Fruit fly (Drosophila melanogaster) whole organism, embryonic: ENCODE results near the gene CG15927.

Source experiments
- CG10462 ChIP-seq: fragments of 200-800 bp; sonication (Bioruptor generic); optimal IDR thresholded peaks from 2 replicates; lab custom pipeline; 2016; ENCODE audit warnings: missing biosample characterization, missing genetic modification characterization
- CG10565 ChIP-seq: fragments of 200-800 bp; sonication (Bioruptor generic); optimal IDR thresholded peaks from 3 replicates; lab custom pipeline; 2016; ENCODE audit warnings: missing biosample characterization, mild to moderate bottlenecking, missing genetic modification characterization
- CG11247 ChIP-seq: fragments of 200-800 bp; sonication (Bioruptor generic); IDR thresholded peaks from 2 replicates; pipeline ENCODE4 v1.3.6; 2022; ENCODE audit warnings: missing biosample characterization, missing genetic modification characterization
- CG12391 ChIP-seq: fragments of 200-800 bp; sonication (Bioruptor generic); optimal IDR thresholded peaks from 3 replicates; lab custom pipeline; 2018; ENCODE audit warnings: missing biosample characterization, mild to moderate bottlenecking, missing genetic modification characterization, moderate library complexity
- CG14441 ChIP-seq: fragments of 200-800 bp; sonication (Bioruptor generic); IDR thresholded peaks from 2 replicates; pipeline ENCODE4 v1.3.6; 2022; ENCODE audit warnings: missing biosample characterization, missing genetic modification characterization
- CG14965 ChIP-seq: fragments of 200-800 bp; sonication (Bioruptor generic); optimal IDR thresholded peaks from 2 replicates; lab custom pipeline; 2016; ENCODE audit warnings: missing biosample characterization, missing genetic modification characterization, borderline replicate concordance
- CG16815 ChIP-seq: fragments of 200-800 bp; sonication (Bioruptor generic); optimal IDR thresholded peaks from 3 replicates; lab custom pipeline; 2017; ENCODE audit warnings: missing biosample characterization, mild to moderate bottlenecking, missing genetic modification characterization
- CG16863 ChIP-seq: fragments of 200-800 bp; sonication (Bioruptor generic); optimal IDR thresholded peaks from 3 replicates; lab custom pipeline; 2016; ENCODE audit warnings: missing biosample characterization, missing genetic modification characterization
- CG17829 ChIP-seq: fragments of 200-800 bp; optimal IDR thresholded peaks from 2 replicates; lab custom pipeline; 2019; ENCODE audit warnings: missing biosample characterization, mild to moderate bottlenecking, missing genetic modification characterization, moderate library complexity
- CG18476 ChIP-seq: fragments of 200-800 bp; sonication (Bioruptor generic); optimal IDR thresholded peaks from 2 replicates; lab custom pipeline; 2016; ENCODE audit warnings: missing biosample characterization, mild to moderate bottlenecking, missing genetic modification characterization
- CG18599 ChIP-seq: fragments of 200-800 bp; sonication (Bioruptor generic); optimal IDR thresholded peaks from 3 replicates; lab custom pipeline; 2017; ENCODE audit warnings: missing biosample characterization, missing genetic modification characterization, mild to moderate bottlenecking, moderate library complexity, missing genetic modification reagents
- CG2120 ChIP-seq: fragments of 200-800 bp; sonication (Bioruptor generic); optimal IDR thresholded peaks from 3 replicates; lab custom pipeline; 2016; ENCODE audit warnings: missing biosample characterization, missing genetic modification characterization
- CG2129 ChIP-seq: fragments of 200-800 bp; sonication (Bioruptor generic); IDR thresholded peaks from 2 replicates; pipeline ENCODE4 v1.3.6; 2022; ENCODE audit warnings: missing biosample characterization, missing genetic modification characterization; ENCODE audit not compliant: partially characterized antibody
- CG2678 ChIP-seq: fragments of 200-800 bp; sonication (Bioruptor generic); optimal IDR thresholded peaks from 3 replicates; lab custom pipeline; 2019; ENCODE audit warnings: missing biosample characterization, mild to moderate bottlenecking, missing genetic modification characterization, moderate library complexity
- CG2889 ChIP-seq: fragments of 200-800 bp; sonication (Bioruptor generic); IDR thresholded peaks from 3 replicates; pipeline ENCODE4 v1.3.6; 2022; ENCODE audit warnings: missing biosample characterization, missing genetic modification characterization
- CG6689 ChIP-seq: fragments of 200-800 bp; sonication (Bioruptor generic); IDR thresholded peaks from 2 replicates; pipeline ENCODE4 v1.3.6; 2022; ENCODE audit warnings: missing biosample characterization, missing genetic modification characterization
- CG6791 ChIP-seq: fragments of 200-800 bp; sonication (Bioruptor generic); IDR thresholded peaks from 3 replicates; pipeline ENCODE4 v1.3.6; 2022; ENCODE audit warnings: missing biosample characterization, missing genetic modification characterization; ENCODE audit not compliant: partially characterized antibody
- CG6854 ChIP-seq: fragments of 200-800 bp; sonication (Bioruptor generic); optimal IDR thresholded peaks from 3 replicates; lab custom pipeline; 2017; ENCODE audit warnings: missing biosample characterization, mild to moderate bottlenecking, missing genetic modification characterization
- CG7556 ChIP-seq: fragments of 200-800 bp; sonication (Bioruptor generic); optimal IDR thresholded peaks from 2 replicates; lab custom pipeline; 2017; ENCODE audit warnings: missing biosample characterization, mild to moderate bottlenecking, missing genetic modification characterization
- CG8388 ChIP-seq: fragments of 200-800 bp; sonication (Bioruptor generic); optimal IDR thresholded peaks from 2 replicates; lab custom pipeline; 2019; ENCODE audit warnings: missing biosample characterization, mild to moderate bottlenecking, missing genetic modification characterization, moderate library complexity
- Drgx ChIP-seq: fragments of 200-800 bp; sonication (Bioruptor generic); IDR thresholded peaks from 2 replicates; pipeline ENCODE4 v1.3.6; 2022; ENCODE audit warnings: missing biosample characterization, missing genetic modification characterization
- HHEX ChIP-seq: fragments of 200-800 bp; sonication (Bioruptor generic); optimal IDR thresholded peaks from 3 replicates; lab custom pipeline; 2017; ENCODE audit warnings: missing biosample characterization, mild to moderate bottlenecking, missing genetic modification characterization, missing genetic modification reagents
- HmgD ChIP-seq: fragments of 200-800 bp; sonication (Bioruptor generic); optimal IDR thresholded peaks from 3 replicates; lab custom pipeline; 2016; ENCODE audit warnings: missing biosample characterization, missing genetic modification characterization
- MESR4 ChIP-seq: fragments of 200-800 bp; sonication (Bioruptor generic); optimal IDR thresholded peaks from 2 replicates; lab custom pipeline; 2018; ENCODE audit warnings: missing biosample characterization, mild to moderate bottlenecking, missing genetic modification characterization, moderate library complexity
- NK7.1 ChIP-seq: fragments of 200-800 bp; sonication (Bioruptor generic); optimal IDR thresholded peaks from 3 replicates; lab custom pipeline; 2016; ENCODE audit warnings: missing biosample characterization, missing genetic modification characterization
- Neu2 ChIP-seq: fragments of 200-800 bp; sonication (Bioruptor generic); optimal IDR thresholded peaks from 3 replicates; lab custom pipeline; 2016; ENCODE audit warnings: missing biosample characterization, missing genetic modification characterization, borderline replicate concordance
- Sin3A ChIP-seq: fragments of >200 bp; optimal IDR thresholded peaks from 2 replicates; lab custom pipeline; 2018
- Vsx1 ChIP-seq: fragments of 200-800 bp; sonication (Bioruptor generic); optimal IDR thresholded peaks from 2 replicates; lab custom pipeline; 2017; ENCODE audit warnings: missing biosample characterization, mild to moderate bottlenecking, missing genetic modification characterization, missing genetic modification reagents
- ab ChIP-seq: fragments of 200-800 bp; sonication (Bioruptor generic); optimal IDR thresholded peaks from 2 replicates; lab custom pipeline; 2016; ENCODE audit warnings: missing biosample characterization, missing genetic modification characterization
- ac ChIP-seq: fragments of 200-800 bp; sonication (Bioruptor generic); optimal IDR thresholded peaks from 3 replicates; lab custom pipeline; 2017; ENCODE audit warnings: missing biosample characterization, mild to moderate bottlenecking, missing genetic modification characterization
- aop ChIP-seq: fragments of 200-800 bp; sonication (Bioruptor generic); IDR thresholded peaks from 2 replicates; pipeline ENCODE4 v1.3.6; 2022; ENCODE audit warnings: missing biosample characterization, missing genetic modification characterization
- ap ChIP-seq: fragments of 200-800 bp; sonication (Bioruptor generic); IDR thresholded peaks from 2 replicates; pipeline ENCODE4 v1.3.6; 2022; ENCODE audit warnings: missing biosample characterization, missing genetic modification characterization
- az2 ChIP-seq: fragments of 200-800 bp; sonication (Bioruptor generic); optimal IDR thresholded peaks from 3 replicates; lab custom pipeline; 2016; ENCODE audit warnings: missing biosample characterization, missing genetic modification characterization
- crp ChIP-seq, 2 experiments: fragments of 200-800 bp; sonication (Bioruptor generic); optimal IDR thresholded peaks; 2 replicates in 1 of 2; 3 replicates in 1 of 2; lab custom pipeline; 2017; ENCODE audit warnings: missing biosample characterization in 2 of 2, missing genetic modification characterization in 2 of 2, mild to moderate bottlenecking in 1 of 2, moderate library complexity in 1 of 2
- exex ChIP-seq: fragments of 200-800 bp; sonication (Bioruptor generic); optimal IDR thresholded peaks from 4 replicates; lab custom pipeline; 2018; ENCODE audit warnings: missing biosample characterization, mild to moderate bottlenecking, missing genetic modification characterization, moderate library complexity
- fd96Cb ChIP-seq: fragments of 200-800 bp; sonication (Bioruptor generic); optimal IDR thresholded peaks from 2 replicates; lab custom pipeline; 2018; ENCODE audit warnings: missing biosample characterization, mild to moderate bottlenecking, missing genetic modification characterization, moderate library complexity
- hth ChIP-seq: fragments of >200 bp; optimal IDR thresholded peaks from 2 replicates; lab custom pipeline; 2017; ENCODE audit warnings: inconsistent platforms
- jing ChIP-seq: fragments of 200-800 bp; sonication (Bioruptor generic); optimal IDR thresholded peaks from 2 replicates; lab custom pipeline; 2018; ENCODE audit warnings: missing biosample characterization, mild to moderate bottlenecking, missing genetic modification characterization
- kni ChIP-seq: fragments of 200-800 bp; sonication (Bioruptor generic); optimal IDR thresholded peaks from 3 replicates; lab custom pipeline; 2017; ENCODE audit warnings: mild to moderate bottlenecking, missing biosample characterization, missing genetic modification reagents, missing genetic modification characterization
- lov ChIP-seq, 2 experiments: fragments of 200-800 bp in 1 of 2; fragments of >200 bp in 1 of 2; sonication (Bioruptor generic) in 1 of 2; IDR thresholded peaks in 1 of 2; optimal IDR thresholded peaks in 1 of 2; 2 replicates in 1 of 2; 3 replicates in 1 of 2; pipeline versions ENCODE4 v1.3.6 to Lab custom; 2017 to 2022; ENCODE audit warnings: missing biosample characterization in 1 of 2, missing genetic modification characterization in 1 of 2
- mam ChIP-seq: fragments of 200-800 bp; sonication (Bioruptor generic); optimal IDR thresholded peaks from 3 replicates; lab custom pipeline; 2016; ENCODE audit warnings: missing biosample characterization, missing genetic modification characterization
- oc ChIP-seq: fragments of 200-800 bp; sonication (Bioruptor generic); optimal IDR thresholded peaks from 2 replicates; lab custom pipeline; 2018; ENCODE audit warnings: missing biosample characterization, mild to moderate bottlenecking, missing genetic modification characterization, moderate library complexity
- peb ChIP-seq: fragments of 200-800 bp; sonication (Bioruptor generic); IDR thresholded peaks from 2 replicates; pipeline ENCODE4 v1.3.6; 2022; ENCODE audit warnings: missing biosample characterization, missing genetic modification characterization
- pzg ChIP-seq: fragments of 200-800 bp; sonication (Bioruptor generic); optimal IDR thresholded peaks from 3 replicates; lab custom pipeline; 2018; ENCODE audit warnings: missing biosample characterization, mild to moderate bottlenecking, missing genetic modification characterization, moderate library complexity
- sc ChIP-seq, 3 experiments: fragments of >200 bp in 2 of 3; fragments of 200-800 bp in 1 of 3; sonication (Bioruptor generic) in 1 of 3; optimal IDR thresholded peaks; 2 replicates in 2 of 3; 3 replicates in 1 of 3; lab custom pipeline; 2017; ENCODE audit warnings: mild to moderate bottlenecking in 1 of 3, missing biosample characterization in 1 of 3, missing genetic modification characterization in 1 of 3, missing genetic modification reagents in 1 of 3
- sens ChIP-seq: fragments of 200-800 bp; sonication (Bioruptor generic); peaks from one replicate; lab custom pipeline; 2016; ENCODE audit warnings: missing biosample characterization, missing genetic modification characterization
- tin ChIP-seq: fragments of 200-800 bp; sonication (Bioruptor generic); optimal IDR thresholded peaks from 3 replicates; lab custom pipeline; 2016; ENCODE audit warnings: missing biosample characterization, missing genetic modification characterization
- tll ChIP-seq, 2 experiments: fragments of 200-800 bp in 1 of 2; fragments of >200 bp in 1 of 2; sonication (Bioruptor generic) in 1 of 2; optimal IDR thresholded peaks; 2 replicates each; lab custom pipeline; 2017 to 2019; ENCODE audit warnings: missing biosample characterization in 2 of 2, missing genetic modification characterization in 2 of 2, mild to moderate bottlenecking in 1 of 2, moderate library complexity in 1 of 2
- usp ChIP-seq: fragments of >200 bp; optimal IDR thresholded peaks from 2 replicates; lab custom pipeline; 2017; ENCODE audit warnings: missing biosample characterization, missing genetic modification characterization

Gene CG15927

dm6 chrX:12473953-12474468, 19.5 kb downstream of the CG15927 start (continued):
- TF ChIP-seq CG10462 (no peak), lov (optimal IDR thresholded peaks at IDR 0.05; lab: Kevin White, UChicago) (no peak), lov (GFP tag; IDR thresholded peaks at IDR 0.05; lab: Robert Waterston, UW) (no peak), pzg (GFP tag; lab: Kevin White, UChicago) (no peak), oc (tag; lab: Kevin White, UChicago) (peak; percentile 18), peb (GFP tag; lab: Robert Waterston, UW) (peak; percentile 38; the same call in 1 of the 2 replicates), CG18476 (GFP tag; lab: Kevin White, UChicago) (peak; percentile 58), CG2678 (tag; lab: Kevin White, UChicago) (peak; percentile 93), usp (GFP tag; lab: Kevin White, UChicago) (no peak), tll (GFP tag; optimal IDR thresholded peaks at IDR 0.05; lab: Kevin White, UChicago) (no peak), CG10565 (GFP tag; lab: Kevin White, UChicago) (no peak), CG16863 (GFP tag; lab: Kevin White, UChicago) (no peak), sc (optimal IDR thresholded peaks at IDR 0.05; lab: Kevin White, UChicago) (no peak), sc (GFP tag; optimal IDR thresholded peaks at IDR 0.05; lab: Kevin White, UChicago) (peak; percentile 56), Sin3A (no peak), HmgD (GFP tag; lab: Kevin White, UChicago) (no peak), CG18599 (GFP tag; lab: Kevin White, UChicago) (peak; percentile 86), CG16815 (peak; percentile 55), jing (GFP tag; lab: Kevin White, UChicago) (peak; percentile 19), aop (no peak), az2 (peak; percentile 64), kni (GFP tag; lab: Kevin White, UChicago) (no peak), CG7556 (GFP tag; lab: Kevin White, UChicago) (peak; percentile 83), CG11247 (GFP tag; lab: Robert Waterston, UW) (peak; percentile 43; the same call in 1 of the 2 replicates), sens (GFP tag; lab: Kevin White, UChicago) (peak; percentile 64), ac (GFP tag; lab: Kevin White, UChicago) (no peak), NK7.1 (GFP tag; lab: Kevin White, UChicago) (no peak), HHEX (GFP tag; lab: Kevin White, UChicago) (peak; percentile 70), mam (GFP tag; lab: Kevin White, UChicago) (peak; percentile 38), CG2120 (GFP tag; lab: Kevin White, UChicago) (peak; percentile 69), hth (lab: Kevin White, UChicago) (no peak), ab (GFP tag; lab: Kevin White, UChicago) (no peak), CG6854 (peak; percentile 71), MESR4 (GFP tag; lab: Kevin White, UChicago) (no peak), fd96Cb (tag; lab: Kevin White, UChicago) (peak; percentile 80), CG6689 (peak; percentile 81), CG17829 (tag; lab: Kevin White, UChicago) (peak; percentile 86), CG2889 (GFP tag; lab: Robert Waterston, UW) (peak; percentile 46; the same call in 1 of the 3 replicates), CG14965 (GFP tag; lab: Kevin White, UChicago) (no peak), CG6791 (GFP tag; lab: Robert Waterston, UW) (no peak), CG2129 (no peak), CG14441 (GFP tag; lab: Robert Waterston, UW) (peak; percentile 76), Drgx (GFP tag; lab: Robert Waterston, UW) (peak; percentile 64), tin (GFP tag; lab: Kevin White, UChicago) (peak; percentile 57), ap (GFP tag; lab: Robert Waterston, UW) (peak; percentile 39; the same call in 1 of the 2 replicates), Vsx1 (peak; percentile 15), crp (GFP tag; optimal IDR thresholded peaks at IDR 0.05; lab: Kevin White, UChicago) (no peak), CG12391 (tag; lab: Kevin White, UChicago) (peak; percentile 84), Neu2 (GFP tag; lab: Kevin White, UChicago) (no peak), exex (tag; lab: Kevin White, UChicago) (peak; percentile 59), CG8388 (GFP tag; lab: Kevin White, UChicago) (peak; percentile 75)
